Fruit fly (Drosophila melanogaster) whole organism, larva: ENCODE data around the gene Arts.

Experiments used
- noc ChIP-seq: fragments of 200-800 bp; sonication (Bioruptor generic); optimal IDR thresholded peaks from 3 replicates; lab custom pipeline; 2019; ENCODE audit warnings: missing biosample characterization, mild to moderate bottlenecking, missing genetic modification characterization, moderate library complexity

Gene Arts

DNA sequence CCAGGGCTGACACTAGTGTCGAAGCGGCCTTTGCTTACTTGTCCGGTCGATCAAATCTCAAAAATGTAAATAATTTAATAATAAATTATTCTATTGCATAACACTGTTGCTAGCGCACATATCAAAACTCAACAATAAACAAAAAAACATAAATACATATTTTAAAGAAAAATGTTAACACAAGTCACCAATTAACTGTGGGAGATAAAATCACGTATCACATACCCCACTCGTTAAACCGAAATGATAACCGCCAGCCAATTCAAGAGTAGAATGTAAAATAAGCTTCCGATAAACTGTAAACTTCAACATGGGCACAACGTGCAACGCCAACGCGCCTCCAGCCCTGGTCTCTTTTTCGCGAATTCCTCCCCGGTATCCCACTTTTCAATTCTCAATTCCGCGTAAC lies at the start of gene Arts:
Arts (plus strand) TSS at position 116 of the 409 bp plus-strand sequence.
- peak; percentile 21 for TF ChIP-seq noc (tag; lab: Kevin White, UChicago)

DNA sequence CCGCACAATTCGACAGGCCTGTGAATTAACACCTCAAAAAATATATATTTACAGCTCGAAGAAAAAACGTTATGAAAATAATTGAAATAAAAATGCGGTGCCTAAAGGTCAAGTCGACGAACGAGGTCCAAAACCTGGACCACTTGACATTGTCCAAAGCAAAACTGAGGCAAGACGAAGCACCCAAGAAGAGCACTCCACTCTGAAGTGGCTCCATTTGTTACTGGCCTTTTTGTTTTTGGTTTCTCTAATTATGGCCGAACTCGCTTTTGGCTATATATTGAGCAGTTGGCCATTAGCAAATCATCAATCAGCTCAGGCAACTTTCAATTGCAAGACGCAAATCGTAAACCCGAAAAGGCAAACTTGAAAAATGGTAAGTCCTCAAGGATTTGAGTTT lies 46.1 kb upstream of the Arts start, which contains the start of gene CG4229:
CG4229 (plus strand) TSS at position 301 of the 400 bp plus-strand sequence.
- no peak for TF ChIP-seq noc (tag; lab: Kevin White, UChicago)

DNA sequence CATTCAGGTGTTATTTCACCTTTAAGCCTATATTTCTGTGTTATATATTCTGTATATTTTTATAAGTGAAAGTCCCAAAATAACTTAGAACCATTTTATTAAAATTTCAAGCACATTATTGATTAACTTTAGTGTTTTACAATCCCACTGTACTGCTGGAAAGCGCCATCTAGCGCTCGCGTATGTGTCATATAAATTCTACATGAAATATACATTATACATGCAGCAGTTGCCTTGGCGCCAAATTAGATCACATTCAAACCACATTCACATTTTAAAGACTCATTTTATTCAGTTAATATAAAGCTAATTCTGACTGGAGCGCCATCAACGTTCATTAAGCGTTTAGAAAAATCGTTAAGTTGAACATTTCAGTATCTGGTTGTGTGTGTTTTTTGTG lies 39.3 kb upstream of the Arts start:
- no peak for TF ChIP-seq noc (tag; lab: Kevin White, UChicago)

DNA sequence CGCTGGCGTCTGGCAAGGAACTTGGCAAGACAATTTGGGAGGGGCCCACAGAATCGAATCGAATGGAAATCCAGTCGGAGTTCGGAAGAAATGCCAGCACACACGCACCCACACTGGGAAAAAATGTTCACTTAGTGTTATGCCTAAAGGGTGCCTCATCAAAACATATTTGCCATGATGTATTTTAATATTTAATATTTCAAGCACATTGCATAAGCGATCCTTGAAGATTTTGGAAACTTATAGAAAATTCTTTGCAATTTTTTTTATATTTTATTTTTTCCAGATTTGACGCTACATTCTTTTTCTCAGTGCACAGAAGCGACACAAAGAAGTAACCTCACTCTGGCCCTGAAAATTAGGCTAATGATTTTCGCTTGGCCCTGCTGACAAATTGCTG lies 36.6 kb upstream of the Arts start:
- no peak for TF ChIP-seq noc (tag; lab: Kevin White, UChicago)

DNA sequence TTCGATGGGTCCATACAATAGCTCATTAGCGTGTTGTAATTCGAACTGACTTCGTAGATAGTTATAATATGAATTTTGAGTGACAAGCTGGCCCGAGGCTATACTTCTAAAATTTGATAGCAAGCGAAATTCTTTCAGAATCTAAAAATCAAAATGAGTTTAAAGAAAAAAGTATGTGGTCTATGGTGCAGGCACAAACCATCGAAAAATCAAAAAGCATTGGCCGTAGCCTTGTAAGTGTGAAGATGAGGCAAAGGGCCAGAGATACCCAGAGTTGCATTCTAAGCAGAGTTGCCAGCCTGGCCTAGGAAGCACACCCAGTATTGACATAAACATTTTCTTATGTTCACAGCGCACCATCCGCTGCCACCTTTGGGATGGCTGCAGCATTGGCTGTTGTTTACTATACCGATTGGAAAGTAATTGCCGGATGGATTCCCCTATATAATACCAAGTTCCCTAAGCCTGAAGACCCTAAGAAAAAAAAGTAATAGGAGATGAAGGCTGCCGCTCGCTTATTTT lies 35.9 kb upstream of the Arts start, which contains the start of gene UQCR-6.4L:
UQCR-6.4L (plus strand) TSS at position 51 of the 522 bp plus-strand sequence.
- TF ChIP-seq noc (tag; lab: Kevin White, UChicago), result no peak

DNA sequence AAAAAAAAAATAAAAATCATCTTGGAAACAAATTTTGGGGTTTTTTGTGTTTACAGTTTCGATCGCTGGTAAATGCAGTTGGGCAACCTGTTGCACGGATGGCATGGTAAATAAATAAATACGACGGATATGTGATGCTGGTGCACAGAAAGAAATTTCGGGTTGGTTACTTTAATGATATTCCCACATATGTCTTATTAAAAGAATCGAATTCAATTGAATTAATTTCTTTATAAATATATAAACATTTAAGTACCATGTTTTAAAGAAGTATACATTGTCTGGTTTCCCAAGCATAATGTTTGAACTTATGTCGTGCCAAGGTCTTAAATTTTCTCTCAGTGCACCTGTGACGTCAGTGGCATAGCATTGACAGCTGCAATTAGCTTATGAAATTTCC lies 35.2 kb upstream of the Arts start:
- no peak for TF ChIP-seq noc (tag; lab: Kevin White, UChicago)

DNA sequence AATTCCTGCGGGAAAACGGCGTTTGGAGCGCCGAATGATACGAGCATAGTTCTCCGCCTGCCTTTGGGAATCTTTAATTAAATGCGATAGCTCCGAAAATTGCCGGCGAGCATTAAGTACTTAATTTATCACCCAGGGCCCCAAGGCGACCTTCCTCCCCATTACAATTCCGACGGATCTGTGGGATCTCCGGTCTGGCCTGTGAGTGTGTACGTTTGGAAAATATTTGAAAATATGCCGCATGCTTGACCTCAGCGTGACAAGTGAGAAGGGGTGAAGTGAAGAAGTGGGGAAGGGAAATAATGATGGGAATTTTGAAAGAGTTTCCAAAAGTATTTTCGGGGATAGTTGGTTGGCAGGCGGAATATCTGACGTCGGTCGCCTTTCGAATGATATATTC lies 33.2 kb upstream of the Arts start:
- no peak for TF ChIP-seq noc (tag; lab: Kevin White, UChicago)

DNA sequence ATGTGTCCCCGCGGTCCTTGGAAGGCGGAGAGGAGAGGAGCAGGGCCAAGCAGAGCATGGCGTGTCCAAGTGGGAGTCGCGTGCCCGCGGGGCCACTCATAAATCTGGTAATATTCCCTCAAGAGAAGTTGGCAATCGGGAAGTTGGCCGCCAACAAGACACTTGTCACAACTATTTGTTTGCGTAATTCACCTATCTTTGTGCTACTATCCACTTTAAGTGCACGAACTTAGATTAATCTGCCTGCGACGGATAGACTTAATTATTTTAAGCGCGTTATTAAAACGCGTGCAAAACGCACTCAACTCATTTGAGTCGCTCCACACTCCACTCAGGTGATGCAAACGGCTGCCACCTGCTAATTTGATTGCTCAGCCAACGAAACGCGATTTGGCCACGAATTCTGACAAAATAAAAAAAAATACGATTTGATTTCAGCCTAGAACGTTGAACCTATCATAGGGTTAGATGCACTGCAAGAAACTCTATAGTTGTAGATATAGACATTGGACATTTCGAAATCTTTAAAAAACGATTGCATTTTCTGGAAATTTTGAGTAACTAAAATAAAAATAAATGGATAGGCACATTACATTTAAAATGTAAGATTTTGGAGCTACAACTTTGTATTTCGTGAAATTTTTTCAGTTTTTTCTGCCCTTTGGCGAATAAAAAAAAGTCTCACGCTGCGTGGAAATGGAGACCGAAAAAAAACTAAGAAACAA lies 31.5 kb upstream of the Arts start:
- TF ChIP-seq noc (tag; lab: Kevin White, UChicago), result no peak

DNA sequence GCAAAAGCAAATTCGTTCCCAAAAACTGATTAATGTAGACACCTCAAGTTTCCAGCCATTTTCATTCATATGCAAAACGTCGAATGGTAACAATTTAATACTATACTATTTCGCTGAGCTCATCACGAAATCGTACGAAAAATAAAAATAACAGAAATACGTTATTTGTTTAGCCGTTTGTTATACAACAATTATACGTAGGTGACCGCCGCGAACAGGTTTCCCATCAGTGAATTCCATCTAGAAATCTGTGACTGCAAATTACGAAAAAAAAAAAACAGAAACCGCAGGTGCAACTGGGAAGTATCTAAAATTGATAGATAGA lies 30.9 kb upstream of the Arts start:
- no peak for TF ChIP-seq noc (tag; lab: Kevin White, UChicago)

DNA sequence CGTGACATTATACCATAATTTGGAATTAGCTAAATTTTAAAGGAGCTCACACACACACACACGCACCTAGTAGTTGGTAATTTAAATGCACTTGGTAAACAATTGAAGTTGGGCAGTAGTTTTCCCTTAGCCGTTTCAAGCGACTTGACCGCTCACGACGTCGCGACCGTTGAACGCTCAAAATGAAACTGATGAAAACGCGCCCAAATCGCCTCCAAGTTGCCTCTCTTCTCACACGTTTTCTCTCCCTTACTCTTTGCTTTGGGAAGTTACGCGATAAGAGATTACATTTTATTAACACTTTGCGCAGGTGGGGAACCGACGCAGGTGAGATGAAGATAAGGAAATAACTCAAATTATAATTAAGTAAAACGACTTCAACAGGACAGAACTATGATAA lies 30.4 kb upstream of the Arts start:
- TF ChIP-seq noc (tag; lab: Kevin White, UChicago), result no peak

DNA sequence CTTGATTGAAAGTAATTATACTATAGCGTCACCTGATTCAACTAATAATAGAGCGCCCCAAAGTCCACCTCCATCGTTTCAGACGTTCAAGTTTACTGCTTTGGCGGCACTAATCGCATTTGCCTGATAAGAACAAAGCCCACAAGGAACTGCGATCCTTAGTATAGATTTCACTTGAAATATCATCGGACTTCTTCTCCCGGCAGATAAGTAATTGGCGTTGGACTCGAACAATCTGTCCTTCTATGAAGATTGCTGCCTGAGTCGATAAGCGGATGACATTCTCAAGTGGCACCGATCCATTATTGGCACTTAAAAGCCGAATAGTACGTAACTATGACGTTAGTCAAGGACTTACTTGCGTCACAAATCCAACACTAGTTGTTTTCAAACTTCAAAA lies 29.4 kb upstream of the Arts start, which contains the start of gene Mipp1:
Mipp1 (minus strand) TSS at position 101 of the 400 bp plus-strand sequence.
- peak; percentile 19 for TF ChIP-seq noc (tag; lab: Kevin White, UChicago)

DNA sequence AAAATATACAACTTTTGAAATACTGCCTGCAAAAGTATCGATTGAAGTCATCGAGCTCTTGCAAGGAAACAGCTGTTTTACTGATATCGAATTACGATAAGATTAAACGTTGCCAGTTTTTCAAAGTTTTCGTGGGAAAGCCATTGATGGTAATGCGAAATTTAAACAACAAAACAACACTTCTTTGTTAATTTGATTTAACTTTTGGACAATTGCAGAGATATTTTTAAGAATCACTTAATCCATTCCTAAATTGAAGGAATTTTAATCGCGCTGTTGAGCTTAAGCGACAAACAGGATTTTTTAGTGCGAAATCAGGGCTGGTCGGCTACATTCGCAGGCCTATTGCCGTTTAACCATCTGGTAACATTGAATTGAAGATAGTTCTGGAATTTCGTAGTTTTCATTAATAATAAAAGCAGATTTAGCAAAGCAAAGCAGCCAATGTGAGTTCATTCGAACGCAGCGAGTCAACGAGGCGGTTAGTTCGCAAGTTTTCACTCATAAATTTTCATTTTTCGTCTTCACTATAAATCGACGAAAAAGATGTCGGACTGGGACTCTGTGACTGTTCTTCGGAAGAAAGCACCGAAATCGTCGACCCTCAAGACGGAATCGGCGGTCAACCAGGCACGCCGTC lies 28.2 kb upstream of the Arts start, which contains the start of gene mbf1:
mbf1 (plus strand) TSS at position 130 of the 640 bp plus-strand sequence.
- TF ChIP-seq noc (tag; lab: Kevin White, UChicago), result peak; percentile 36

DNA sequence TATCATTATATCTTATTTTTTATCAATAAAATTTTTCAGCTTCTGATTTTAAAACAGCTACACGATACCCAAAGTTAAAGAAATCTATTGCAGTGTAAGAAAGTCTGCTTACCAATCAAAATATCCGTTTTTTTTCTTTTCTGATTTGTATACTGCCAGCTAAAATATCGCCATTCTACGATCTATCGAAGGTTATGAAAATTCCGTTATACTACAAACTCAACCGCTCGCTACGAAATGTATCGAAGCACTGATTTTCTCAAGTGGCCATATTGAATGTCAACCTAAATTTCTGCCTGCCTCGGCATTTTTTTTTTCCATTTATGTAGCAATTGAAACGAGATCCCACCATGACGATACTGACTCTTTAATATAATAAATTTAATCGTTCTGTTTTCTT lies 22.6 kb upstream of the Arts start, which contains the start of gene nxf2:
nxf2 (minus strand) TSS at position 258 of the 400 bp plus-strand sequence.
- TF ChIP-seq noc (tag; lab: Kevin White, UChicago), result no peak

DNA sequence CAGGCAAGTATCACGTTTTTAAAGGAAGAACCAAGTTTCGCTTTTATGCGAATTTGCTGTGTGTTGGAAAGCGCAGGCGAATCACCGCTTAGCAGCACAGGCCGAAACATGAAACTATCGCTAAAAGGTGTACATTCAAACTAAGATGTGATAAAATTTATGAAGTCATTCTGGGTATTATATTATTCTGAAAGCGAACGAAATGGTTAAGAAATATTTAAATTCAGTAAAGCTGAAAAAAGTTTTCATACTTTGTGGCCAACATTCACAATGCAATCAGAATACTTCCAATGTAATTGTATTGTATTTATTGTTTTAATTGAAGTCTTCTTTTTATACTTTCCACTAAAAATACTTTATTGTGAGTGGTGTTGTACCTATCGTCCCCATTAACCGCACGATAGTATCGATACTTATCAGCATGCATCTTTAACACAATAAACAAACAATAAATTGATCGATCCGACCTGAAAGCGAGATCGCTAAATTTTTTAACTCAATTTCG lies 21.4 kb upstream of the Arts start, which contains the start of gene Smn:
Smn (minus strand) TSS at position 347 of the 505 bp plus-strand sequence.
- TF ChIP-seq noc (tag; lab: Kevin White, UChicago), result peak; percentile 64

DNA sequence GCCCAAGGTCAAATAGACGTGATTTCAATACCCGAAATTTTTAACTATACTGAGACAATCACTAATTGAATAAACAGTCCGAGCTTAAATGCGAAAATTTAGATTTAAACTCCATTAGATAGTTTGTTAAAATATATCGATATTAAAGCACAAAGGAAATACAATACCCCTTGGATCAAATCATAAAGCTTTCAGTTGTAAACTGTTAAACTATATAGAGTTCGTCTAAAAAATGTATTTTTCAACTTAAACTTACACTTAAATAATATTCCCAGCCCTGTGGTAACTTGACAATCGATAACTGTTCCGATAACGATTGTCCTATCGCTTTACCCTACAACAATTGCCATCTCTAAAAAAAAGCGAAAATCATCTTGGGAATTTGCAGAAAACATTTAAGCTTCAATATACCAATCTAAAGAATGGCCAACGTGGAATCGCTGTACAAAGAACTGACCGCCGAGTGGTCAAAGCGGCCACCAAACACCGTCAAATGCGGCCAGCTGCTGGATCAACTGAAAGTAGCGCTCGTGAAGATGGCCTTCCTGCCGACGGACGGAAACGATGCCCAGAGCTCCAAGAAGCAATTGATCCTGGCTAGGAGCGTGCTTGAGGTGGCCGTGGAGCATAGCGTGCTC lies 19.9 kb upstream of the Arts start, which contains the start of gene Rpn12:
Rpn12 (plus strand) TSS at position 351 of the 638 bp plus-strand sequence.
- TF ChIP-seq noc (tag; lab: Kevin White, UChicago), result peak; percentile 44
